Worm (Caenorhabditis elegans) whole organism, L2 larva: ENCODE results near the gene ech-3.

Experiments
- crh-2 ChIP-seq: sonication (generic microtip); optimal IDR thresholded peaks from 2 replicates; lab custom pipeline; 2017; ENCODE audit warnings: missing biosample characterization, missing genetic modification characterization
- fos-1 ChIP-seq: fragments of 150-350 bp; optimal IDR thresholded peaks from 2 replicates; lab custom pipeline; 2014; ENCODE audit warnings: missing biosample characterization, missing genetic modification characterization
- mdl-1 ChIP-seq, 2 experiments: fragments of 150-350 bp in 1 of 2; sonication (generic microtip) in 1 of 2; optimal IDR thresholded peaks; 2 replicates each; lab custom pipeline; 2017; ENCODE audit warnings: missing biosample characterization in 2 of 2, missing genetic modification characterization in 2 of 2
- nhr-10 ChIP-seq: sonication (generic microtip); optimal IDR thresholded peaks from 2 replicates; lab custom pipeline; 2017; ENCODE audit warnings: missing biosample characterization, missing genetic modification characterization
- unc-62 ChIP-seq: fragments of 150-350 bp; optimal IDR thresholded peaks from 2 replicates; lab custom pipeline; 2014; ENCODE audit warnings: missing biosample characterization, missing genetic modification reagents, missing genetic modification characterization

DNA sequence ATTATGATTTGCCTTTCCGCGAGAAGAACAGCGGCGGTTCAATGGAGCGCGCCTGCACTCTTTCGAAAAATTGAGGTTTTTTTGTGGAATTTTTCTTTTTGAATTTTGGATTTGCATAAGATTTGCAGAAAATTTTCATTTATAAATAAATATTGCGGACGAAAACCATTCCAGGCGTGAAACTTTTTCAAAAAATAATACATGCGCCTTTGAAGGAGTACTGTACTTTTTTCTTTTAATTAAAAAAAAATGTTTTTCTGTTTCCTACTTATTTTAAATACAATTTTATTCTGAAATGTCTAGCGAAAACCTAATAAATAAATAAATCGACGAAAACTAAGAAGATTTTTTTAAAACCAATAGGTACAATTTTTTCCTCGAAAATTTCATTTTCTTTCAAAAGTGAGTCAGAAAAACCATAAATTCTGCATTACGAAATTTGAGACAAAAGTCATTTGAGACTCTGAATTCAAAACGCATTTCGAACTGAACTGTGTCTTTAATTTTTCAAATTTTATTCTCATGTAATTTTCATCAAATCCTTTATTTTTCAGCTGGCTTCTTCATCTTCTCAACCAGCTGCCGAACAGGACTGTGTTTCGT lies 40.9 kb upstream of the ech-3 start, which contains the start of gene F26D11.1:
- TF ChIP-seq mdl-1 (tag; optimal IDR thresholded peaks at IDR 0.05; lab: Kevin White, UChicago) (no peak), unc-62 (GFP tag; lab: Kevin White, UChicago) (no peak), nhr-10 (no peak), fos-1 (tag; lab: Kevin White, UChicago) (no peak), crh-2 (tag; lab: Kevin White, UChicago) (no peak)
